Fruit fly (Drosophila melanogaster) whole organism, embryonic: Measurements from ENCODE around the gene CG43294.

Experiments used
- Abd-B ChIP-seq: fragments of 200-800 bp; sonication (Bioruptor generic); optimal IDR thresholded peaks from 2 replicates; lab custom pipeline; 2018; ENCODE audit warnings: missing biosample characterization, mild to moderate bottlenecking, missing genetic modification characterization, moderate library complexity
- Aef1 ChIP-seq: fragments of 200-800 bp; sonication (Bioruptor generic); IDR thresholded peaks from 3 replicates; pipeline ENCODE4 v1.3.6; 2022; ENCODE audit warnings: missing biosample characterization, missing genetic modification characterization
- Antp ChIP-seq: fragments of 200-800 bp; sonication (Bioruptor generic); optimal IDR thresholded peaks from 3 replicates; lab custom pipeline; 2016; ENCODE audit warnings: missing biosample characterization, missing genetic modification characterization
- Blimp-1 ChIP-seq: fragments of 200-800 bp; sonication (Bioruptor generic); optimal IDR thresholded peaks from 3 replicates; lab custom pipeline; 2018; ENCODE audit warnings: missing biosample characterization, missing genetic modification characterization, mild to moderate bottlenecking, moderate library complexity, missing genetic modification reagents
- BtbVII ChIP-seq: fragments of 200-800 bp; sonication (Bioruptor generic); optimal IDR thresholded peaks from 3 replicates; lab custom pipeline; 2017; ENCODE audit warnings: missing biosample characterization, mild to moderate bottlenecking, missing genetic modification characterization
- CG11398 ChIP-seq: fragments of 200-800 bp; sonication (Bioruptor generic); optimal IDR thresholded peaks from 2 replicates; lab custom pipeline; 2016; ENCODE audit warnings: missing biosample characterization, missing genetic modification characterization
- CG11695 ChIP-seq: fragments of 200-800 bp; sonication (Bioruptor generic); IDR thresholded peaks from 3 replicates; pipeline ENCODE4 v1.3.6; 2022; ENCODE audit warnings: missing biosample characterization, missing genetic modification characterization
- CG12104 ChIP-seq: fragments of 200-800 bp; sonication (Bioruptor generic); optimal IDR thresholded peaks from 3 replicates; lab custom pipeline; 2016; ENCODE audit warnings: missing biosample characterization, missing genetic modification characterization
- CG12744 ChIP-seq: fragments of 200-800 bp; sonication (Bioruptor generic); optimal IDR thresholded peaks from 2 replicates; lab custom pipeline; 2016; ENCODE audit warnings: missing biosample characterization, missing genetic modification characterization
- CG15696 ChIP-seq: fragments of 200-800 bp; sonication (Bioruptor generic); optimal IDR thresholded peaks from 2 replicates; lab custom pipeline; 2019; ENCODE audit warnings: missing biosample characterization, mild to moderate bottlenecking, missing genetic modification characterization, moderate library complexity
- CG16863 ChIP-seq: fragments of 200-800 bp; sonication (Bioruptor generic); optimal IDR thresholded peaks from 3 replicates; lab custom pipeline; 2016; ENCODE audit warnings: missing biosample characterization, missing genetic modification characterization
- CG2120 ChIP-seq: fragments of 200-800 bp; sonication (Bioruptor generic); optimal IDR thresholded peaks from 3 replicates; lab custom pipeline; 2016; ENCODE audit warnings: missing biosample characterization, missing genetic modification characterization
- CG2712 ChIP-seq: fragments of 200-800 bp; optimal IDR thresholded peaks from 3 replicates; lab custom pipeline; 2019; ENCODE audit warnings: missing biosample characterization, mild to moderate bottlenecking, missing genetic modification characterization, moderate library complexity
- CG34376 ChIP-seq: fragments of 200-800 bp; sonication (Bioruptor generic); optimal IDR thresholded peaks from 2 replicates; lab custom pipeline; 2018; ENCODE audit warnings: missing biosample characterization, mild to moderate bottlenecking, missing genetic modification characterization
- CG4854 ChIP-seq: fragments of 200-800 bp; sonication (Bioruptor generic); optimal IDR thresholded peaks from 2 replicates; lab custom pipeline; 2016; ENCODE audit warnings: missing biosample characterization, missing genetic modification characterization, inconsistent platforms
- CG5180 ChIP-seq: fragments of 200-800 bp; sonication (Bioruptor generic); optimal IDR thresholded peaks from 3 replicates; lab custom pipeline; 2017; ENCODE audit warnings: missing biosample characterization, missing genetic modification characterization, mild to moderate bottlenecking, moderate library complexity, missing genetic modification reagents
- CG6175 ChIP-seq: fragments of 200-800 bp; sonication (Bioruptor generic); IDR thresholded peaks from 3 replicates; pipeline ENCODE4 v1.3.6; 2022; ENCODE audit warnings: missing biosample characterization, missing genetic modification characterization
- CG6813 ChIP-seq: fragments of 200-800 bp; sonication (Bioruptor generic); optimal IDR thresholded peaks from 2 replicates; lab custom pipeline; 2017; ENCODE audit warnings: missing biosample characterization, missing genetic modification characterization, mild to moderate bottlenecking, moderate library complexity, missing genetic modification reagents
- CG7357 ChIP-seq: fragments of 200-800 bp; sonication (Bioruptor generic); IDR thresholded peaks from 3 replicates; pipeline ENCODE4 v1.3.6; 2022; ENCODE audit warnings: missing biosample characterization, missing genetic modification characterization
- CG7963 ChIP-seq: fragments of 200-800 bp; sonication (Bioruptor generic); IDR thresholded peaks from 3 replicates; pipeline ENCODE4 v1.3.6; 2022; ENCODE audit warnings: missing biosample characterization, missing genetic modification characterization; ENCODE audit not compliant: partially characterized antibody
- CG8089 ChIP-seq: fragments of 200-800 bp; sonication (Bioruptor generic); optimal IDR thresholded peaks from 3 replicates; lab custom pipeline; 2016; ENCODE audit warnings: missing biosample characterization, missing genetic modification characterization
- CG9797 ChIP-seq: fragments of 200-800 bp; sonication (Bioruptor generic); optimal IDR thresholded peaks from 3 replicates; lab custom pipeline; 2018; ENCODE audit warnings: missing biosample characterization, mild to moderate bottlenecking, missing genetic modification characterization
- CkIIα-i1 ChIP-seq: fragments of 200-800 bp; sonication (Bioruptor generic); IDR thresholded peaks from 2 replicates; pipeline ENCODE4 v1.3.6; 2022; ENCODE audit warnings: missing biosample characterization, missing genetic modification characterization
- Deaf1 ChIP-seq: fragments of 200-800 bp; optimal IDR thresholded peaks from 3 replicates; lab custom pipeline; 2019; ENCODE audit warnings: missing biosample characterization, mild to moderate bottlenecking, missing genetic modification characterization, moderate library complexity
- Dek ChIP-seq: fragments of 200-800 bp; sonication (Bioruptor generic); optimal IDR thresholded peaks from 3 replicates; lab custom pipeline; 2019; ENCODE audit warnings: missing biosample characterization, mild to moderate bottlenecking, missing genetic modification characterization, moderate library complexity
- Dref ChIP-seq: fragments of 200-800 bp; sonication (Bioruptor generic); IDR thresholded peaks from 2 replicates; pipeline ENCODE4 v1.3.6; 2022; ENCODE audit warnings: missing biosample characterization, missing genetic modification characterization
- Gsc ChIP-seq: fragments of 200-800 bp; sonication (Bioruptor generic); IDR thresholded peaks from 2 replicates; pipeline ENCODE4 v1.3.6; 2022; ENCODE audit warnings: missing biosample characterization, missing genetic modification characterization
- Opbp ChIP-seq: fragments of 200-800 bp; sonication (Bioruptor generic); IDR thresholded peaks from 3 replicates; pipeline ENCODE4 v1.3.6; 2022; ENCODE audit warnings: missing biosample characterization, missing genetic modification characterization; ENCODE audit not compliant: partially characterized antibody
- Sry-δ ChIP-seq: fragments of 200-800 bp; sonication (Bioruptor generic); optimal IDR thresholded peaks from 2 replicates; lab custom pipeline; 2016; ENCODE audit warnings: missing biosample characterization, missing genetic modification characterization
- Ssrp ChIP-seq: fragments of 200-800 bp; sonication (Bioruptor generic); optimal IDR thresholded peaks from 2 replicates; lab custom pipeline; 2018; ENCODE audit warnings: missing biosample characterization, mild to moderate bottlenecking, missing genetic modification characterization, moderate library complexity
- amos ChIP-seq: fragments of 200-800 bp; sonication (Bioruptor generic); IDR thresholded peaks from 2 replicates; pipeline ENCODE4 v1.3.6; 2022; ENCODE audit warnings: missing biosample characterization, missing genetic modification characterization; ENCODE audit not compliant: partially characterized antibody
- ap ChIP-seq: fragments of 200-800 bp; sonication (Bioruptor generic); IDR thresholded peaks from 2 replicates; pipeline ENCODE4 v1.3.6; 2022; ENCODE audit warnings: missing biosample characterization, missing genetic modification characterization
- ash1 ChIP-seq: fragments of 200-800 bp; sonication (Bioruptor generic); optimal IDR thresholded peaks from 2 replicates; lab custom pipeline; 2018; ENCODE audit warnings: missing biosample characterization, mild to moderate bottlenecking, missing genetic modification characterization
- bcd ChIP-seq: fragments of 200-800 bp; sonication (Bioruptor generic); optimal IDR thresholded peaks from 2 replicates; lab custom pipeline; 2017; ENCODE audit warnings: missing biosample characterization, mild to moderate bottlenecking, missing genetic modification characterization
- bowl ChIP-seq: fragments of 200-800 bp; sonication (Bioruptor generic); IDR thresholded peaks from 2 replicates; pipeline ENCODE4 v1.3.6; 2022; ENCODE audit warnings: missing biosample characterization, missing genetic modification characterization
- dan ChIP-seq: fragments of 200-800 bp; sonication (Bioruptor generic); IDR thresholded peaks from 2 replicates; pipeline ENCODE4 v1.3.6; 2022; ENCODE audit warnings: missing biosample characterization, missing genetic modification characterization
- gcm ChIP-seq: fragments of 200-800 bp; sonication (Bioruptor generic); optimal IDR thresholded peaks from 2 replicates; lab custom pipeline; 2019; ENCODE audit warnings: missing biosample characterization, mild to moderate bottlenecking, missing genetic modification characterization, moderate library complexity
- hkb ChIP-seq, 2 experiments: fragments of 200-800 bp in 1 of 2; fragments of >200 bp in 1 of 2; sonication (Bioruptor generic) in 1 of 2; IDR thresholded peaks in 1 of 2; optimal IDR thresholded peaks in 1 of 2; 2 replicates each; pipeline versions ENCODE4 v1.3.6 to Lab custom; 2017 to 2022; ENCODE audit warnings: missing biosample characterization in 1 of 2, missing genetic modification characterization in 1 of 2
- mirr ChIP-seq: fragments of 200-800 bp; sonication (Bioruptor generic); optimal IDR thresholded peaks from 3 replicates; lab custom pipeline; 2018; ENCODE audit warnings: missing biosample characterization, mild to moderate bottlenecking, missing genetic modification characterization
- nerfin-2 ChIP-seq: fragments of 200-800 bp; sonication (Bioruptor generic); IDR thresholded peaks from 2 replicates; pipeline ENCODE4 v1.3.6; 2022; ENCODE audit warnings: missing biosample characterization, missing genetic modification characterization; ENCODE audit not compliant: partially characterized antibody
- prd ChIP-seq, 3 experiments: fragments of >200 bp in 2 of 3; fragments of 200-800 bp in 1 of 3; sonication (Bioruptor generic) in 1 of 3; optimal IDR thresholded peaks in 2 of 3; IDR thresholded peaks in 1 of 3; 2 replicates in 2 of 3; 3 replicates in 1 of 3; pipeline versions ENCODE4 v1.3.6 to Lab custom; 2017 to 2022; ENCODE audit warnings: missing biosample characterization in 1 of 3, missing genetic modification characterization in 1 of 3
- psq ChIP-seq: fragments of 200-800 bp; sonication (Bioruptor generic); optimal IDR thresholded peaks from 2 replicates; lab custom pipeline; 2017; ENCODE audit warnings: missing biosample characterization, missing genetic modification characterization
- pum ChIP-seq: fragments of 200-800 bp; sonication (Bioruptor generic); optimal IDR thresholded peaks from 2 replicates; lab custom pipeline; 2016; ENCODE audit warnings: missing biosample characterization, missing genetic modification characterization
- rib ChIP-seq: fragments of 200-800 bp; sonication (Bioruptor generic); IDR thresholded peaks from 2 replicates; pipeline ENCODE4 v1.3.6; 2022; ENCODE audit warnings: missing biosample characterization, missing genetic modification characterization
- slp2 ChIP-seq: fragments of 200-800 bp; sonication (Bioruptor generic); optimal IDR thresholded peaks from 2 replicates; lab custom pipeline; 2016; ENCODE audit warnings: missing biosample characterization, missing genetic modification characterization
- stc ChIP-seq: fragments of 200-800 bp; sonication (Bioruptor generic); IDR thresholded peaks from 2 replicates; pipeline ENCODE4 v1.3.6; 2022; ENCODE audit warnings: missing biosample characterization, missing genetic modification characterization
- tap ChIP-seq: fragments of 200-800 bp; optimal IDR thresholded peaks from 3 replicates; lab custom pipeline; 2019; ENCODE audit warnings: missing biosample characterization, mild to moderate bottlenecking, missing genetic modification characterization, moderate library complexity

CG43294 gene

DNA sequence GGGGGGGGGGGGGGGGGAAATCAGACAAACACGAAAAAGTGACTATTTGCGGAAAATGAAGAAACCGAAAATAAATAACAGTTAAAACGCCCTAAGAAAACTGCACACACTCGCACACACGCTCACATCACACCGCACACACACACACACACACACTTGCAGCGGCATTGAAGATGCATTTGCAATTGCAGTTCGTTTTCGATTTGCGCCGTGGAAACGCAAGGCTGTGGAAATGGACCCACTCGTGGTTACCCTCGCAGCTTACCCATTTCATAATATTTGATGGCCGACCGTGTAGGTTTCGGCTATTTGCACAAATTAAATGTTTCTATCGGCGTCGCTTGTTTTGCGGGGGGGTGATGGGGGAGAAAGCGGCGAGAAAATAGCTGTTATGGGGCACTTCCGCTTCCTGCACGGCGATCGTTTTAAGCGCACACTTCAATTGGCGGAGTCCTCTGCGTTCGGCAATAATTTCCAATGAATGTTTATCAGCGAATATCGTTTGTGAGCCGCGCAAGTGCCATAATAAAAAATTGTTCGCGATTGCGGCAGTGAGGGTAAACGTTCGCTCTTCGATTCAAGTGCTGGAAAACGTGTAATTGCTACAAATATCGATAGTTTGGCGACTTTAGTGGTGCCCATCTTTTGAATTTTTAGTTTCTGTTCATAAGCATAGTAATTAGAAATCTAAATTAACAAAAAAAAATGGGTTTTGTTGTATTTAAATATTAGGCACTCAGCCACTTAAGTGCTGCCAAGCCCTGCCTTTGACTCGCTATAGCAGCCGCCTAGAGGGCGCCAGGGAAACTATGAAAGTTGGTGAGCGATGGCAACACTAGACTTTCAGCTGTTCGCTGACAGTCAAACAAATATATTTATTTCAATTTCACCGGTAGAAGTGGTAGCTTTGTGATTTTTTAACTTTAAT is 44.5 kb downstream of the CG43294 start, which contains the start of the genes Pop2 and CG6928 (continued):
- TF ChIP-seq slp2, result peak; percentile 80
- TF ChIP-seq nerfin-2 (GFP tag; lab: Robert Waterston, UW), result no peak; the same call in 1 of the 2 replicates
- TF ChIP-seq CkIIα-i1, result no peak
- no peak for TF ChIP-seq prd (optimal IDR thresholded peaks at IDR 0.05; lab: Kevin White, UChicago)
- TF ChIP-seq prd (GFP tag; IDR thresholded peaks at IDR 0.05; lab: Robert Waterston, UW), result peak; percentile 80
- TF ChIP-seq Opbp (GFP tag; lab: Robert Waterston, UW), result peak; percentile 79
- TF ChIP-seq Deaf1 (tag; lab: Kevin White, UChicago), result peak; percentile 31
- no peak for TF ChIP-seq CG6813
- TF ChIP-seq gcm, result no peak
- TF ChIP-seq CG11695 (GFP tag; lab: Robert Waterston, UW), result 0 out of 3 replicates have a peak, but pooled peaks have one; percentile 42
- TF ChIP-seq Gsc (GFP tag; lab: Robert Waterston, UW), result no peak
- peak; percentile 62 for TF ChIP-seq Aef1
- no peak for TF ChIP-seq CG7357 (GFP tag; lab: Robert Waterston, UW)
- no peak for TF ChIP-seq ash1 (GFP tag; lab: Kevin White, UChicago)
- peak; percentile 69 for TF ChIP-seq Dref
- TF ChIP-seq CG5180 (GFP tag; lab: Kevin White, UChicago), result no peak
- TF ChIP-seq CG2712 (tag; lab: Kevin White, UChicago), result peak; percentile 77
- TF ChIP-seq stc (GFP tag; lab: Robert Waterston, UW), result no peak
- TF ChIP-seq CG8089, result peak; percentile 58
- TF ChIP-seq CG6175, result no peak
- peak; percentile 72 for TF ChIP-seq CG11398 (GFP tag; lab: Kevin White, UChicago)
- peak; percentile 89 for TF ChIP-seq Sry-δ
- TF ChIP-seq mirr (GFP tag; lab: Kevin White, UChicago), result no peak
- TF ChIP-seq CG4854, result peak; percentile 74
- TF ChIP-seq CG7963 (GFP tag; lab: Robert Waterston, UW), result no peak
- no peak for TF ChIP-seq dan (GFP tag; lab: Robert Waterston, UW)
- peak; percentile 86 for TF ChIP-seq Antp (GFP tag; lab: Kevin White, UChicago)
- peak; percentile 88 for TF ChIP-seq pum (GFP tag; lab: Kevin White, UChicago)
- peak; percentile 68 for TF ChIP-seq CG12744 (GFP tag; lab: Kevin White, UChicago)
- peak; percentile 68; the same call in 1 of the 2 replicates for TF ChIP-seq ap (GFP tag; lab: Robert Waterston, UW)
- peak; percentile 49 for TF ChIP-seq CG12104 (GFP tag; lab: Kevin White, UChicago)
- peak; percentile 22 for TF ChIP-seq CG34376 (GFP tag; lab: Kevin White, UChicago)
- TF ChIP-seq amos (GFP tag; lab: Robert Waterston, UW), result peak; percentile 83
- TF ChIP-seq Ssrp (tag; lab: Kevin White, UChicago), result peak; percentile 48
- TF ChIP-seq CG2120 (GFP tag; lab: Kevin White, UChicago), result peak; percentile 90
- TF ChIP-seq CG16863, result peak; percentile 66
- TF ChIP-seq Abd-B, result peak; percentile 72
- peak; percentile 67 for TF ChIP-seq CG9797 (GFP tag; lab: Kevin White, UChicago)
- TF ChIP-seq psq (GFP tag; lab: Kevin White, UChicago), result peak; percentile 48
- no peak for TF ChIP-seq tap
- TF ChIP-seq BtbVII (GFP tag; lab: Kevin White, UChicago), result no peak
- TF ChIP-seq Blimp-1, result peak; percentile 42
- TF ChIP-seq bowl, result no peak
- no peak for TF ChIP-seq rib
- peak; percentile 72 for TF ChIP-seq bcd (GFP tag; lab: Kevin White, UChicago)
- peak; percentile 37 for TF ChIP-seq CG15696
- peak; percentile 74 for TF ChIP-seq Dek (tag; lab: Kevin White, UChicago)
- TF ChIP-seq hkb (optimal IDR thresholded peaks at IDR 0.05; lab: Kevin White, UChicago), result peak; percentile 95
- peak; percentile 59; the same call in 1 of the 2 replicates for TF ChIP-seq hkb (GFP tag; IDR thresholded peaks at IDR 0.05; lab: Robert Waterston, UW)
